Worm (Caenorhabditis elegans) whole organism, L2 larva: ENCODE results near the gene tbce-1.

ENCODE experiments used
- aly-2 ChIP-seq: fragments of 150-350 bp; optimal IDR thresholded peaks from 2 replicates; lab custom pipeline; 2014; ENCODE audit warnings: missing biosample characterization, missing genetic modification characterization
- ama-1 ChIP-seq: fragments of 150-350 bp; optimal IDR thresholded peaks from 2 replicates; lab custom pipeline; 2018; ENCODE audit warnings: inconsistent platforms
- dmd-4 ChIP-seq: sonication (generic microtip); optimal IDR thresholded peaks from 2 replicates; lab custom pipeline; 2017; ENCODE audit warnings: missing biosample characterization, missing genetic modification characterization
- elt-3 ChIP-seq: sonication (generic microtip); optimal IDR thresholded peaks from 2 replicates; lab custom pipeline; 2017; ENCODE audit warnings: missing biosample characterization, missing genetic modification characterization
- nhr-10 ChIP-seq: sonication (generic microtip); optimal IDR thresholded peaks from 2 replicates; lab custom pipeline; 2017; ENCODE audit warnings: missing biosample characterization, missing genetic modification characterization
- nhr-12 ChIP-seq: fragments of 150-350 bp; optimal IDR thresholded peaks from 2 replicates; lab custom pipeline; 2014; ENCODE audit warnings: missing biosample characterization, missing genetic modification characterization
- nhr-23 ChIP-seq: fragments of 150-350 bp; optimal IDR thresholded peaks from 2 replicates; lab custom pipeline; 2014; ENCODE audit warnings: missing biosample characterization, missing genetic modification reagents, missing genetic modification characterization
- nhr-25 ChIP-seq: fragments of 150-350 bp; sonication (generic microtip); optimal IDR thresholded peaks from 3 replicates; lab custom pipeline; 2014; ENCODE audit warnings: missing biosample characterization, missing genetic modification characterization
- nhr-77 ChIP-seq: fragments of 150-350 bp; optimal IDR thresholded peaks from 2 replicates; lab custom pipeline; 2014; ENCODE audit warnings: missing biosample characterization, missing genetic modification characterization
- sma-9 ChIP-seq, 2 experiments: fragments of 150-350 bp in 1 of 2; sonication (generic microtip) in 1 of 2; optimal IDR thresholded peaks; 2 replicates each; lab custom pipeline; 2014 to 2016; ENCODE audit warnings: missing genetic modification characterization in 2 of 2, mild to moderate bottlenecking in 1 of 2, missing biosample characterization in 1 of 2, missing compliant biosample characterization in 1 of 2, missing genetic modification reagents in 1 of 2, moderate library complexity in 1 of 2

ce11 chrIV:8325667-8326066, 31.2 kb downstream of the tbce-1 start, which contains the start of gene F35H10.3:
- no peak for TF ChIP-seq aly-2 (tag; lab: Kevin White, UChicago)
- no peak for TF ChIP-seq nhr-77 (tag; lab: Kevin White, UChicago)
- no peak for TF ChIP-seq elt-3 (tag; lab: Kevin White, UChicago)
- TF ChIP-seq ama-1 (lab: Kevin White, UChicago), result no peak
- TF ChIP-seq sma-9 (GFP tag; optimal IDR thresholded peaks at IDR 0.05; lab: Kevin White, UChicago), result no peak
- no peak for TF ChIP-seq sma-9 (tag; optimal IDR thresholded peaks at IDR 0.05; lab: Kevin White, UChicago)
- TF ChIP-seq nhr-23 (tag; lab: Kevin White, UChicago), result no peak
- TF ChIP-seq nhr-10 (tag; lab: Kevin White, UChicago), result no peak
- no peak for TF ChIP-seq nhr-12 (tag; lab: Kevin White, UChicago)
- no peak for TF ChIP-seq nhr-25 (tag; lab: Kevin White, UChicago)
- TF ChIP-seq dmd-4, result no peak
